Worm (Caenorhabditis elegans) whole organism, L1 larva: ENCODE data around the gene lem-4.

Experiments used
- egl-27 ChIP-seq, 2 experiments: fragments of 150-350 bp in 1 of 2; sonication (generic microtip); optimal IDR thresholded peaks; 3 replicates each; lab custom pipeline; 2017 to 2018; ENCODE audit warnings: missing biosample characterization in 2 of 2, missing genetic modification characterization in 2 of 2, missing genetic modification reagents in 2 of 2
- lin-39 ChIP-seq: fragments of 150-350 bp; optimal IDR thresholded peaks from 2 replicates; lab custom pipeline; 2014; ENCODE audit warnings: missing biosample characterization, missing genetic modification reagents, missing genetic modification characterization
- nhr-237 ChIP-seq: fragments of 150-350 bp; optimal IDR thresholded peaks from 2 replicates; lab custom pipeline; 2014; ENCODE audit warnings: missing biosample characterization, missing genetic modification characterization
- nhr-28 ChIP-seq: fragments of 150-350 bp; optimal IDR thresholded peaks from 2 replicates; lab custom pipeline; 2014; ENCODE audit warnings: missing biosample characterization, missing genetic modification characterization
- nhr-47 ChIP-seq: sonication (generic microtip); optimal IDR thresholded peaks from 2 replicates; lab custom pipeline; 2016; ENCODE audit warnings: mild to moderate bottlenecking, missing genetic modification characterization, moderate library complexity, missing compliant biosample characterization
- nhr-77 ChIP-seq: fragments of 150-350 bp; optimal IDR thresholded peaks from 2 replicates; lab custom pipeline; 2014; ENCODE audit warnings: missing biosample characterization, missing genetic modification characterization
- pqm-1 ChIP-seq: sonication (generic microtip); optimal IDR thresholded peaks from 3 replicates; lab custom pipeline; 2017; ENCODE audit warnings: missing biosample characterization, missing genetic modification characterization
- snpc-4 ChIP-seq: fragments of 150-350 bp; optimal IDR thresholded peaks from 2 replicates; lab custom pipeline; 2014; ENCODE audit warnings: missing biosample characterization, missing genetic modification characterization

DNA sequence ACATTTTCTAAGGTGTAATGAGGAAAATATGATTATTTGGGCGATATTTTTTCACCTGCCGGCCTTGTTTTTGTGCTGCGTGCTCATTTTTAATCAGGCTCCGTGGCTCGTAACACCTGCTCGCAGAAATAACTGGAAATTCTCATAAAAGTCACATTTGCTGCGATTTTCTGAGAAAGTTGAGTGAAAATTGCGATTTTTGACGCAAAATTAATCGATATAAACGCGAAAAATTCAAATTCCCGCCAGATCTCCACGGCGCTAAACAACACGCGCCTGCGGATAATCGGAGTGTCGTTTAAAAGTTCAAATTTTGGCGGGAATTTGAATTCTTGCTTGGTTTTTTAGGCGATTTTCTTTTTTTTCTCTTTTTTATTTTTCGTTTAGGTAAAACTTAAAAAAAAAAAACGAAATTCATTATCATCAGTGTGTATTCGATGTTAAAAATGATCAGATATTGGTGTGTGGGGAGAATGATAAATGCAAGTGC is 47.5 kb downstream of the lem-4 start, which contains the start of gene Y55F3BL.6:
- TF ChIP-seq snpc-4 (tag; lab: Kevin White, UChicago) (no peak), lin-39 (tag; lab: Kevin White, UChicago) (no peak), pqm-1 (tag; lab: Kevin White, UChicago) (no peak), egl-27 (tag; optimal IDR thresholded peaks at IDR 0.05; lab: Kevin White, UChicago) (no peak), nhr-77 (tag; lab: Kevin White, UChicago) (no peak), nhr-237 (no peak), nhr-47 (no peak), nhr-28 (tag; lab: Kevin White, UChicago) (no peak)
